Worm (Caenorhabditis elegans): ENCODE results near the gene C16A11.4.

The C16A11.4 gene

ce11 chrII:4256541-4257001 lies 29.7 kb downstream of the C16A11.4 start, which contains the start of gene C16A11.7:
Gene C16A11.7 (minus strand): TSS chrII:4256951.
- TF ChIP-seq lir-3 (tag; optimal IDR thresholded peaks at IDR 0.05; ENCODE audit: poor library complexity): no peak
- no peak for TF ChIP-seq aha-1 (tag; optimal IDR thresholded peaks at IDR 0.05)
- no peak for TF ChIP-seq ceh-88 (GFP tag; IDR thresholded peaks at IDR 0.05)
- no peak for TF ChIP-seq egl-13 (tag; optimal IDR thresholded peaks at IDR 0.05)
- no peak for TF ChIP-seq lin-14 (GFP tag; optimal IDR thresholded peaks at IDR 0.05)
- TF ChIP-seq F16B12.6 (tag; optimal IDR thresholded peaks at IDR 0.05): no peak
- no peak for TF ChIP-seq dsc-1 (tag; optimal IDR thresholded peaks at IDR 0.05)

- TF ChIP-seq nhr-28 (tag; optimal IDR thresholded peaks at IDR 0.05) (no peak), irx-1 (tag; optimal IDR thresholded peaks at IDR 0.05) (no peak), hlh-4 (tag; optimal IDR thresholded peaks at IDR 0.05) (no peak), nhr-19 (GFP tag; conservative IDR thresholded peaks at IDR 0.05) (no peak), lin-15B (tag; optimal IDR thresholded peaks at IDR 0.05) (no peak)
Observed at ce11 chrII:4258683-4259082, 31.8 kb downstream of the C16A11.4 start, which contains the start of gene clec-135. Gene clec-135 (minus strand): TSS chrII:4258783.

- TF ChIP-seq unc-62 (GFP tag; optimal IDR thresholded peaks at IDR 0.05) (no peak), jun-1 (tag; optimal IDR thresholded peaks at IDR 0.05) (no peak), pqm-1 (tag; optimal IDR thresholded peaks at IDR 0.05) (no peak), unc-30 (tag; optimal IDR thresholded peaks at IDR 0.05) (no peak), zag-1 (tag; optimal IDR thresholded peaks at IDR 0.05) (no peak), alr-1 (tag; optimal IDR thresholded peaks at IDR 0.05; ENCODE audit: borderline replicate concordance) (no peak)
Observed at ce11 chrII:4267711-4268110, 40.9 kb downstream of the C16A11.4 start.

- TF ChIP-seq grh-1 (GFP tag; IDR thresholded peaks at IDR 0.05) (no peak), nhr-237 (tag; optimal IDR thresholded peaks at IDR 0.05) (no peak), hpl-2 (GFP tag; optimal IDR thresholded peaks at IDR 0.05) (no peak), C16A3.4 (tag; optimal IDR thresholded peaks at IDR 0.05) (no peak), dsc-1 (tag; optimal IDR thresholded peaks at IDR 0.05) (no peak), sptf-1 (tag; optimal IDR thresholded peaks at IDR 0.05) (no peak), pag-3 (tag; optimal IDR thresholded peaks at IDR 0.05; ENCODE audit: borderline replicate concordance, insufficient read depth) (no peak), nhr-77 (tag; optimal IDR thresholded peaks at IDR 0.05) (no peak), ceh-88 (GFP tag; IDR thresholded peaks at IDR 0.05) (no peak), egl-13 (tag; optimal IDR thresholded peaks at IDR 0.05) (no peak), nhr-28 (tag; optimal IDR thresholded peaks at IDR 0.05) (no peak), unc-130 (tag; optimal IDR thresholded peaks at IDR 0.05) (no peak), unc-62 (GFP tag; optimal IDR thresholded peaks at IDR 0.05) (no peak), fkh-4 (tag; optimal IDR thresholded peaks at IDR 0.05; ENCODE audit: borderline replicate concordance) (no peak), Y116A8C.19 (tag; optimal IDR thresholded peaks at IDR 0.05; ENCODE audit: borderline replicate concordance) (no peak), irx-1 (tag; optimal IDR thresholded peaks at IDR 0.05) (no peak), nhr-47 (tag; optimal IDR thresholded peaks at IDR 0.05) (no peak), tlp-1 (tag; optimal IDR thresholded peaks at IDR 0.05) (no peak), ama-1 (optimal IDR thresholded peaks at IDR 0.05) (no peak), mef-2 (tag; optimal IDR thresholded peaks at IDR 0.05) (no peak)
Observed at ce11 chrII:4275637-4276252, 48.9 kb downstream of the C16A11.4 start, which contains the start of gene npr-42. Gene npr-42 (plus strand): TSS chrII:4276202.

- TF ChIP-seq zag-1 (tag; optimal IDR thresholded peaks at IDR 0.05) (no peak), fkh-4 (tag; optimal IDR thresholded peaks at IDR 0.05; ENCODE audit: borderline replicate concordance) (no peak), lin-14 (GFP tag; optimal IDR thresholded peaks at IDR 0.05) (no peak), sup-37 (GFP tag; optimal IDR thresholded peaks at IDR 0.05) (no peak), lin-35 (GFP tag; optimal IDR thresholded peaks at IDR 0.05) (no peak), ceh-90 (tag; optimal IDR thresholded peaks at IDR 0.05) (no peak), F16B12.6 (tag; optimal IDR thresholded peaks at IDR 0.05) (no peak), pag-3 (tag; optimal IDR thresholded peaks at IDR 0.05; ENCODE audit: borderline replicate concordance, insufficient read depth) (no peak), sox-4 (tag; optimal IDR thresholded peaks at IDR 0.05) (no peak), lsy-2 (tag; optimal IDR thresholded peaks at IDR 0.05) (no peak), irx-1 (tag; optimal IDR thresholded peaks at IDR 0.05) (no peak), C16A3.4 (tag; optimal IDR thresholded peaks at IDR 0.05) (no peak), nhr-20 (tag; optimal IDR thresholded peaks at IDR 0.05) (no peak), snu-23 (GFP tag; optimal IDR thresholded peaks at IDR 0.05) (no peak), ama-1 (optimal IDR thresholded peaks at IDR 0.05) (no peak), nhr-47 (tag; optimal IDR thresholded peaks at IDR 0.05) (no peak)
Observed at ce11 chrII:4276924-4277323, 50.1 kb downstream of the C16A11.4 start.

All from whole organism, L1 larva.